Worm (Caenorhabditis elegans) whole organism, L2 larva: ENCODE measurements around the gene W03G1.2.
A peak's percentile ranks its signal among the peaks of the same experiment; 100 is the strongest.

Experiments
- C34F6.9 ChIP-seq: fragments of 150-350 bp; optimal IDR thresholded peaks from 2 replicates; lab custom pipeline; 2014; ENCODE audit warnings: missing biosample characterization, missing genetic modification characterization
- R02D3.7 ChIP-seq: fragments of 150-350 bp; optimal IDR thresholded peaks from 2 replicates; lab custom pipeline; 2014; ENCODE audit warnings: missing biosample characterization, missing genetic modification characterization
- Y55F3AM.14 ChIP-seq: fragments of 200-800 bp; sonication (Bioruptor generic); optimal IDR thresholded peaks from 2 replicates; lab custom pipeline; 2018; ENCODE audit warnings: mild to moderate bottlenecking, missing genetic modification characterization, missing compliant biosample characterization
- ZK546.5 ChIP-seq: sonication (generic microtip); optimal IDR thresholded peaks from 2 replicates; lab custom pipeline; 2017; ENCODE audit warnings: missing biosample characterization, missing genetic modification characterization
- alr-1 ChIP-seq: fragments of 150-350 bp; optimal IDR thresholded peaks from 2 replicates; lab custom pipeline; 2014; ENCODE audit warnings: missing biosample characterization, missing genetic modification characterization
- aly-2 ChIP-seq: fragments of 150-350 bp; optimal IDR thresholded peaks from 2 replicates; lab custom pipeline; 2014; ENCODE audit warnings: missing biosample characterization, missing genetic modification characterization
- ceh-16 ChIP-seq: fragments of 150-350 bp; optimal IDR thresholded peaks from 2 replicates; lab custom pipeline; 2014; ENCODE audit warnings: missing biosample characterization, missing genetic modification characterization
- ceh-82 ChIP-seq: fragments of 150-350 bp; optimal IDR thresholded peaks from 2 replicates; lab custom pipeline; 2014; ENCODE audit warnings: missing biosample characterization, missing genetic modification characterization
- crh-2 ChIP-seq: sonication (generic microtip); optimal IDR thresholded peaks from 2 replicates; lab custom pipeline; 2017; ENCODE audit warnings: missing biosample characterization, missing genetic modification characterization
- dmd-4 ChIP-seq: sonication (generic microtip); optimal IDR thresholded peaks from 2 replicates; lab custom pipeline; 2017; ENCODE audit warnings: missing biosample characterization, missing genetic modification characterization
- elt-1 ChIP-seq: fragments of 150-350 bp; optimal IDR thresholded peaks from 2 replicates; lab custom pipeline; 2014; ENCODE audit warnings: missing biosample characterization, missing genetic modification characterization
- fos-1 ChIP-seq: fragments of 150-350 bp; optimal IDR thresholded peaks from 2 replicates; lab custom pipeline; 2014; ENCODE audit warnings: missing biosample characterization, missing genetic modification characterization
- gmeb-1 ChIP-seq: fragments of 150-350 bp; optimal IDR thresholded peaks from 2 replicates; lab custom pipeline; 2014; ENCODE audit warnings: missing biosample characterization, missing genetic modification characterization
- lin-13 ChIP-seq: fragments of 150-350 bp; optimal IDR thresholded peaks from 2 replicates; lab custom pipeline; 2014; ENCODE audit warnings: missing biosample characterization, missing genetic modification reagents, missing genetic modification characterization
- mdl-1 ChIP-seq, 2 experiments: fragments of 150-350 bp in 1 of 2; sonication (generic microtip) in 1 of 2; optimal IDR thresholded peaks; 2 replicates each; lab custom pipeline; 2017; ENCODE audit warnings: missing biosample characterization in 2 of 2, missing genetic modification characterization in 2 of 2
- nhr-10 ChIP-seq: sonication (generic microtip); optimal IDR thresholded peaks from 2 replicates; lab custom pipeline; 2017; ENCODE audit warnings: missing biosample characterization, missing genetic modification characterization
- nhr-12 ChIP-seq: fragments of 150-350 bp; optimal IDR thresholded peaks from 2 replicates; lab custom pipeline; 2014; ENCODE audit warnings: missing biosample characterization, missing genetic modification characterization
- nhr-129 ChIP-seq: fragments of 150-350 bp; optimal IDR thresholded peaks from 2 replicates; lab custom pipeline; 2014; ENCODE audit warnings: missing biosample characterization, missing genetic modification characterization
- nhr-21 ChIP-seq: fragments of 150-350 bp; optimal IDR thresholded peaks from 2 replicates; lab custom pipeline; 2014; ENCODE audit warnings: missing biosample characterization, missing genetic modification characterization
- nhr-23 ChIP-seq: fragments of 150-350 bp; optimal IDR thresholded peaks from 2 replicates; lab custom pipeline; 2014; ENCODE audit warnings: missing biosample characterization, missing genetic modification reagents, missing genetic modification characterization
- nhr-237 ChIP-seq: fragments of 150-350 bp; optimal IDR thresholded peaks from 2 replicates; lab custom pipeline; 2014; ENCODE audit warnings: missing biosample characterization, missing genetic modification characterization
- nhr-6 ChIP-seq: fragments of 150-350 bp; optimal IDR thresholded peaks from 2 replicates; lab custom pipeline; 2014; ENCODE audit warnings: missing biosample characterization, missing genetic modification characterization
- peb-1 ChIP-seq: fragments of 150-350 bp; optimal IDR thresholded peaks from 2 replicates; lab custom pipeline; 2014; ENCODE audit warnings: missing biosample characterization, missing genetic modification characterization
- sem-4 ChIP-seq: fragments of 150-350 bp; optimal IDR thresholded peaks from 2 replicates; lab custom pipeline; 2014; ENCODE audit warnings: missing biosample characterization, missing genetic modification reagents, missing genetic modification characterization
- skn-1 ChIP-seq: sonication (generic microtip); optimal IDR thresholded peaks from 2 replicates; lab custom pipeline; 2017; ENCODE audit warnings: missing biosample characterization, missing genetic modification characterization
- unc-39 ChIP-seq: fragments of 150-350 bp; optimal IDR thresholded peaks from 2 replicates; lab custom pipeline; 2014; ENCODE audit warnings: missing biosample characterization, missing genetic modification characterization
- unc-55 ChIP-seq: fragments of 150-350 bp; sonication (generic microtip); optimal IDR thresholded peaks from 3 replicates; lab custom pipeline; 2014; ENCODE audit warnings: missing biosample characterization, missing genetic modification reagents, missing genetic modification characterization
- zag-1 ChIP-seq: fragments of 150-350 bp; optimal IDR thresholded peaks from 2 replicates; lab custom pipeline; 2014; ENCODE audit warnings: missing biosample characterization, missing genetic modification characterization
- ztf-1 ChIP-seq: fragments of 200-800 bp; sonication (Bioruptor generic); conservative IDR thresholded peaks from 2 replicates; pipeline ENCODE4 v1.3.6; 2022; ENCODE audit warnings: missing genetic modification characterization, missing compliant biosample characterization
- ztf-11 ChIP-seq: sonication (generic microtip); optimal IDR thresholded peaks from 2 replicates; lab custom pipeline; 2017; ENCODE audit warnings: missing biosample characterization, missing genetic modification characterization
- ztf-4 ChIP-seq: fragments of 150-350 bp; optimal IDR thresholded peaks from 2 replicates; lab custom pipeline; 2014; ENCODE audit warnings: missing biosample characterization, missing genetic modification characterization

Gene W03G1.2

ce11 chrIV:531835-532234, 7.4 kb downstream of the W03G1.2 start, which contains the start of gene glt-7:
Gene glt-7 (plus strand): TSS chrIV:532135.
- no peak for TF ChIP-seq ztf-4 (tag; lab: Kevin White, UChicago)

ce11 chrIV:545852-546251, 21.4 kb downstream of the W03G1.2 start:
- TF ChIP-seq peb-1 (tag; lab: Kevin White, UChicago) (no peak), fos-1 (tag; lab: Kevin White, UChicago) (no peak)

- TF ChIP-seq ZK546.5 (no peak), nhr-10 (tag; lab: Kevin White, UChicago) (no peak), ztf-11 (tag; lab: Kevin White, UChicago) (no peak), ceh-82 (tag; lab: Kevin White, UChicago) (no peak), ceh-16 (tag; lab: Kevin White, UChicago) (no peak), nhr-21 (tag; lab: Kevin White, UChicago) (no peak), nhr-12 (tag; lab: Kevin White, UChicago) (no peak), Y55F3AM.14 (no peak)
Measured at ce11 chrIV:548000-548399, 23.5 kb downstream of the W03G1.2 start, which contains the start of gene F56A11.4. Gene F56A11.4 (plus strand): TSS chrIV:548300.

- TF ChIP-seq unc-39 (no peak), fos-1 (tag; lab: Kevin White, UChicago) (peak; percentile 30)
Measured at ce11 chrIV:551923-552322, 27.5 kb downstream of the W03G1.2 start.

- TF ChIP-seq crh-2 (tag; lab: Kevin White, UChicago): no peak
- no peak for TF ChIP-seq nhr-237
- TF ChIP-seq skn-1 (tag; lab: Kevin White, UChicago): no peak
- no peak for TF ChIP-seq dmd-4 (tag; lab: Kevin White, UChicago)
- TF ChIP-seq fos-1 (tag; lab: Kevin White, UChicago): no peak
- no peak for TF ChIP-seq nhr-129 (tag; lab: Kevin White, UChicago)
- no peak for TF ChIP-seq ceh-82 (tag; lab: Kevin White, UChicago)
- no peak for TF ChIP-seq ztf-1 (GFP tag; lab: Robert Waterston, UW)
- no peak for TF ChIP-seq nhr-12 (tag; lab: Kevin White, UChicago)
- no peak for TF ChIP-seq unc-55 (GFP tag; lab: Kevin White, UChicago)
- TF ChIP-seq ztf-11 (tag; lab: Kevin White, UChicago): no peak
Measured at ce11 chrIV:554005-554404, 29.6 kb downstream of the W03G1.2 start.

- TF ChIP-seq alr-1 (tag; lab: Kevin White, UChicago): no peak
- TF ChIP-seq nhr-6 (tag; lab: Kevin White, UChicago): no peak
- no peak for TF ChIP-seq zag-1 (tag; lab: Kevin White, UChicago)
- TF ChIP-seq Y55F3AM.14: no peak
- TF ChIP-seq elt-1 (tag; lab: Kevin White, UChicago): no peak
- no peak for TF ChIP-seq ztf-4 (tag; lab: Kevin White, UChicago)
- no peak for TF ChIP-seq C34F6.9 (tag; lab: Kevin White, UChicago)
- TF ChIP-seq lin-13: no peak
- no peak for TF ChIP-seq sem-4 (tag; lab: Kevin White, UChicago)
Measured at ce11 chrIV:558735-559284, 34.4 kb downstream of the W03G1.2 start, which contains the start of gene efn-4. Gene efn-4 (plus strand): TSS chrIV:559234.

- TF ChIP-seq nhr-23 (tag; lab: Kevin White, UChicago) (no peak), sem-4 (tag; lab: Kevin White, UChicago) (no peak), nhr-12 (tag; lab: Kevin White, UChicago) (no peak), R02D3.7 (tag; lab: Kevin White, UChicago) (no peak), nhr-21 (tag; lab: Kevin White, UChicago) (no peak), gmeb-1 (tag; lab: Kevin White, UChicago) (no peak), ztf-1 (GFP tag; lab: Robert Waterston, UW) (no peak), ZK546.5 (no peak), aly-2 (tag; lab: Kevin White, UChicago) (no peak), mdl-1 (tag; optimal IDR thresholded peaks at IDR 0.05; lab: Kevin White, UChicago) (no peak), unc-55 (GFP tag; lab: Kevin White, UChicago) (no peak), zag-1 (tag; lab: Kevin White, UChicago) (no peak)
Measured at ce11 chrIV:560314-560713, 35.9 kb downstream of the W03G1.2 start.
